Fruit fly (Drosophila melanogaster): ENCODE results near the gene Kap-alpha3.

Gene Kap-alpha3

dm6 chr3R:9598099-9598498, 20.6 kb upstream of the Kap-alpha3 start (continued):
- TF ChIP-seq vvl (GFP tag; IDR thresholded peaks at IDR 0.05) (peak; percentile 51; the same call in 1 of the 2 replicates), CG16863 (GFP tag; optimal IDR thresholded peaks at IDR 0.05) (peak; percentile 59), CG15601 (tag; optimal IDR thresholded peaks at IDR 0.05) (peak; percentile 19), CG4282 (GFP tag; optimal IDR thresholded peaks at IDR 0.05) (no peak), CG14710 (tag; optimal IDR thresholded peaks at IDR 0.05) (peak; percentile 71), bcd (GFP tag; optimal IDR thresholded peaks at IDR 0.05) (peak; percentile 55), Dek (tag; optimal IDR thresholded peaks at IDR 0.05) (no peak), slbo (GFP tag; IDR thresholded peaks at IDR 0.05) (peak; percentile 8; the same call in 1 of the 2 replicates), hbn (GFP tag; IDR thresholded peaks at IDR 0.05; ENCODE audit: partially characterized antibody) (no peak), Mes4 (GFP tag; optimal IDR thresholded peaks at IDR 0.05) (peak; percentile 36), CG7271 (tag; optimal IDR thresholded peaks at IDR 0.05) (no peak), tup (GFP tag; optimal IDR thresholded peaks at IDR 0.05) (no peak), ewg (GFP tag; optimal IDR thresholded peaks at IDR 0.05) (peak; percentile 48), fd64A (GFP tag; optimal IDR thresholded peaks at IDR 0.05) (peak; percentile 58), Ssrp (tag; optimal IDR thresholded peaks at IDR 0.05) (peak; percentile 65), CG12942 (GFP tag; optimal IDR thresholded peaks at IDR 0.05) (no peak), kay (GFP tag; optimal IDR thresholded peaks at IDR 0.05) (no peak), fu2 (GFP tag; optimal IDR thresholded peaks at IDR 0.05) (no peak), NfI (GFP tag; optimal IDR thresholded peaks at IDR 0.05) (peak; percentile 30), CG18619 (GFP tag; optimal IDR thresholded peaks at IDR 0.05) (peak; percentile 39), CG31365 (tag; optimal IDR thresholded peaks at IDR 0.05) (no peak), CG31441 (GFP tag; IDR thresholded peaks at IDR 0.05) (peak; percentile 65), bsh (GFP tag; optimal IDR thresholded peaks at IDR 0.05) (peak; percentile 67 to 83), CG9609 (GFP tag; optimal IDR thresholded peaks at IDR 0.05) (no peak), Hsf (GFP tag; optimal IDR thresholded peaks at IDR 0.05) (peak; percentile 36), ap (GFP tag; IDR thresholded peaks at IDR 0.05) (no peak), phol (tag; optimal IDR thresholded peaks at IDR 0.05) (peak; percentile 75), TFAM (GFP tag; optimal IDR thresholded peaks at IDR 0.05) (no peak), Mad (GFP tag; optimal IDR thresholded peaks at IDR 0.05) (peak; percentile 18), CTCF (GFP tag; optimal IDR thresholded peaks at IDR 0.05) (no peak), CG1647 (GFP tag; optimal IDR thresholded peaks at IDR 0.05) (no peak), chinmo (GFP tag; IDR thresholded peaks at IDR 0.05; ENCODE audit: partially characterized antibody) (no peak), jumu (GFP tag; optimal IDR thresholded peaks at IDR 0.05) (peak; percentile 50), pita (GFP tag; optimal IDR thresholded peaks at IDR 0.05) (no peak), Gug (GFP tag; IDR thresholded peaks at IDR 0.05) (0 out of 4 replicates have a peak, but pooled peaks have one; percentile 31), sob (GFP tag; IDR thresholded peaks at IDR 0.05) (peak; percentile 20; the same call in 1 of the 2 replicates), ac (GFP tag; optimal IDR thresholded peaks at IDR 0.05) (no peak), vfl (GFP tag; optimal IDR thresholded peaks at IDR 0.05) (no peak), Chrac-16 (GFP tag; optimal IDR thresholded peaks at IDR 0.05) (peak; percentile 55), jing (GFP tag; optimal IDR thresholded peaks at IDR 0.05) (peak; percentile 54), NC2β (GFP tag; optimal IDR thresholded peaks at IDR 0.05) (peak; percentile 40), ab (GFP tag; optimal IDR thresholded peaks at IDR 0.05) (peak; percentile 26), CG32772 (GFP tag; IDR thresholded peaks at IDR 0.05) (0 out of 2 replicates have a peak, but pooled peaks have one; percentile 19), wdn (GFP tag; IDR thresholded peaks at IDR 0.05) (no peak), CG2678 (tag; optimal IDR thresholded peaks at IDR 0.05) (peak; percentile 54), abd-A (tag; optimal IDR thresholded peaks at IDR 0.05) (no peak), Abd-B (GFP tag; optimal IDR thresholded peaks at IDR 0.05) (peak; percentile 38), fd96Cb (tag; optimal IDR thresholded peaks at IDR 0.05) (peak; percentile 75), YL-1 (GFP tag; optimal IDR thresholded peaks at IDR 0.05) (no peak), CG15011 (GFP tag; optimal IDR thresholded peaks at IDR 0.05) (no peak), dysf (GFP tag; IDR thresholded peaks at IDR 0.05) (peak; percentile 55; the same call in 1 of the 3 replicates)

All from whole organism, embryonic.